Worm (Caenorhabditis elegans): ENCODE results near the gene nep-22.

Gene nep-22

DNA sequence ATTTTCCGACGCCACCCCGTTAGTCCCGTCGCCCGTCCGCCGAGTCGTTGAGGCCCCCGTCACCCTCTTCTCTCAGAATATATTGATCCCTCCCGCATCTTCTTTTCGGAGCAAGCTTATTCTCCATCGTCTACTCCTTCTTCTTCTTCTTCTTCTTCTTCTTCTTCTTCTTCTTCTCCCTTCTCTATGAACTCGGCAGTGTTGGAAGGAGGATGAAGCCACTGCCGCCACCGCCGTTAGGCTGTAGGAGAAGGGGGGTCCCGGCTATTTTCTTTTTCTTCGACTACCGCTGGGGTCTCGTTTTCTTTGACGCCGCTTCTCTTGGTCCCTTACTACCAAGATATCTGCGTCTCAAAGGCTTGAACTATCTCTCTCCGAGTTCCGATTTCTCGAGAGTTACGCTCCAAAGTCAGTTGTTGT lies 38.8 kb upstream of the nep-22 start (continued):
- TF ChIP-seq attf-5 (GFP tag; optimal IDR thresholded peaks at IDR 0.05): peak; percentile 4
- no peak for TF ChIP-seq bed-2 (GFP tag; IDR thresholded peaks at IDR 0.05)
- TF ChIP-seq snpc-4 (GFP tag; optimal IDR thresholded peaks at IDR 0.05): no peak
- TF ChIP-seq snpc-4 (tag; optimal IDR thresholded peaks at IDR 0.05): no peak
- no peak for TF ChIP-seq sdz-38 (tag; optimal IDR thresholded peaks at IDR 0.05)

DNA sequence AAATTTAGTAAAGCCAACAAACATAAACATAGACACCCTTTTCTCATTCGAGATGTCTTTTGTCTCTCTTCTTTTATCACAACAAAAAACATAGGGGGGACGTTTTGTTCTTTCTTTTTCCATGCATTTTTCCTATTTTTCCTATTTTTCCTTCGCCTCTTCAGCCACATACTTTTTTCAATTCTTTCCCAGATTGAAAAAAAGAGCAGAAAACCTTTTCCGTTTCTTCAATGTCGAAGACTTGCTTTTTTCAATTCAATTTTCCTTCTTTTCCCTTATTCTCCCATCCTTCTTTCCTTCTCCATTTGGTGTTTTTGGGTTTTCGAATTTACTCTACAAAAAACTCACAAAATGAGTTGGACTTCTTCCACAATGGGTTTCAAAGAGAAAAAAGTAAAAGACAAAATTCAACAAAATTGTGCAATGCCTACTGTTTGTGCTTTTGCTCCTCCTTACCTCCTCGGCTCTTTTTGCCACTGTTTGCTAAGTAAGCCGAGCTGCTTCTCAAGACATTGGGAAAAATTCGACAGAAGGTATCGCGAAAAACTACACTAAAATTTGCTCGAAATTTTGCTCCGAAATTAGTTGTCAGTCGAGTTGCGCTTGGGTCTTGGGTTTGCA lies 37.7 kb upstream of the nep-22 start:
- TF ChIP-seq nhr-27 (tag; optimal IDR thresholded peaks at IDR 0.05) (no peak), ceh-40 (GFP tag; IDR thresholded peaks at IDR 0.05) (no peak), snpc-1.1 (tag; optimal IDR thresholded peaks at IDR 0.05; ENCODE audit: insufficient read depth) (no peak), dox-1 (GFP tag; IDR thresholded peaks at IDR 0.05) (no peak), let-607 (tag; optimal IDR thresholded peaks at IDR 0.05) (no peak), rec-8 (tag; optimal IDR thresholded peaks at IDR 0.05) (no peak), ets-4 (GFP tag; optimal IDR thresholded peaks at IDR 0.05) (no peak), ceh-100 (GFP tag; IDR thresholded peaks at IDR 0.05) (no peak), egl-18 (GFP tag; IDR thresholded peaks at IDR 0.05) (no peak), ekl-4 (GFP tag; IDR thresholded peaks at IDR 0.05) (no peak)

DNA sequence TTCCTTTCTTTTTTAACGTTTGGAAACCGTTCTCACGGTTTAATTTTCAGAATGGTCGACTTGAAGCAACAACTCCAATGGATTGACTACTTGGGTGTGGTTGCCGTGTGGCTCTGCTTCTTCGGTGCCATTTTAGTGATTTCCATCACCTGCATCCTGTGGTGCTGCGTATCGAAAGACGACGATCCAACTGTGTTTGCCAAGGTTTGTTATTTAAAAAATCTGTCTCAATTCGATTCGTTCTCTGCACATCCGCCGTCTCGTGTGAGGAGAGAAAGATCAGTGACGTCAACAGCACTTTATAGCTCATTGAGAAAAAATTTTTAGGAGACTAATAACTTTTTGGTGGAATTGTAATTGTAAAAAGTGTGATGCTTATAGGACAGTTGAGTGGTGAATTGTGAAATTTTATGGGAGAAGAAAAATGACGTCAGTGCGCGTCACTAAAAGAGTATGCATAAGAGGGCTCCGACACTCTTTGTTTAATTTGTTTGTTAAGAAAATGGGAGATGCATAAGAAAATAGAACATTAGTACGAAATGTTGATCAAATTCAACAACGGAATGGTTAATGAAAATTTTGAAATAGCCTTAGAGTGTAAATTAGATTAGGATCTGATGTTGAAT lies 36.8 kb upstream of the nep-22 start, which contains the start of gene C24A3.2:
Gene C24A3.2, plus strand, starts transcription at position 51 of the 626 bp plus-strand sequence.
- TF ChIP-seq lag-1 (GFP tag; IDR thresholded peaks at IDR 0.05): no peak
- no peak for TF ChIP-seq cebp-1 (GFP tag; IDR thresholded peaks at IDR 0.05)
- peak; percentile 61 for TF ChIP-seq cebp-1 (tag; optimal IDR thresholded peaks at IDR 0.05)

DNA sequence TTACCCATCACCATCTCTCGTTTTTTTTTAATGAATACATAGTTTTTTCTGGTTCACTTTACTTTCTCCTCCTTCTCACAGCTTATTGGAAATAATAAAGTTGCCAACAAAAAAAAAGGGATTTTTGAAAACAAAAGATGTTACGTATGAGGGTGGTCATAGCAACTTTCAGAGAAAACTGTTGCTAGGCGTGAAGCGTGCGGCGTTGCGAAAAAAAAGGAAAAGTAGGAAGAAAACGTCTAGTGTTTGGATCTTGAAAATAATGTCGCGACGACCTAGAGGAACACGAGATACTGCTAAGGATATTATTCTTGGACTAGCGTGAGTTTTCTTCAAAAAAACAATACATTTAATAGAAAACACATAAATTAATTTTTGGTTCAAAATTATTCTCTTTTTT lies 35.5 kb upstream of the nep-22 start, which contains the start of gene C24A3.1:
Gene C24A3.1, plus strand, starts transcription at position 263 of the 400 bp plus-strand sequence.
- TF ChIP-seq madf-10 (tag; optimal IDR thresholded peaks at IDR 0.05) (no peak), madf-3 (GFP tag; IDR thresholded peaks at IDR 0.05) (no peak), rec-8 (tag; optimal IDR thresholded peaks at IDR 0.05) (no peak), snpc-4 (GFP tag; optimal IDR thresholded peaks at IDR 0.05) (no peak), snpc-4 (tag; optimal IDR thresholded peaks at IDR 0.05) (no peak), ztf-6 (GFP tag; IDR thresholded peaks at IDR 0.05) (no peak), C17E4.6 (GFP tag; IDR thresholded peaks at IDR 0.05) (no peak), ceh-79 (tag; optimal IDR thresholded peaks at IDR 0.05) (no peak), xnd-1 (tag; optimal IDR thresholded peaks at IDR 0.05) (no peak), ceh-100 (GFP tag; IDR thresholded peaks at IDR 0.05) (no peak), rpc-1 (optimal IDR thresholded peaks at IDR 0.05) (no peak), rpc-1 (tag; optimal IDR thresholded peaks at IDR 0.05) (no peak), egl-18 (GFP tag; IDR thresholded peaks at IDR 0.05) (no peak), bed-2 (GFP tag; IDR thresholded peaks at IDR 0.05) (no peak), cebp-1 (GFP tag; IDR thresholded peaks at IDR 0.05) (no peak), cebp-1 (tag; optimal IDR thresholded peaks at IDR 0.05) (no peak), F10E7.11 (tag; optimal IDR thresholded peaks at IDR 0.05) (no peak), Y53G8AR.9 (GFP tag; conservative IDR thresholded peaks at IDR 0.05) (no peak), ceh-27 (GFP tag; optimal IDR thresholded peaks at IDR 0.05) (no peak), nhr-80 (tag; optimal IDR thresholded peaks at IDR 0.05) (no peak), die-1 (tag; optimal IDR thresholded peaks at IDR 0.05) (no peak), B0019.2 (GFP tag; conservative IDR thresholded peaks at IDR 0.05) (no peak), F33H1.4 (GFP tag; IDR thresholded peaks at IDR 0.05) (no peak)
